Worm (Caenorhabditis elegans) whole organism, L1 larva: ENCODE data around the gene F17E9.18.

Experiments
- egl-27 ChIP-seq, 2 experiments: fragments of 150-350 bp in 1 of 2; sonication (generic microtip); optimal IDR thresholded peaks; 3 replicates each; lab custom pipeline; 2017 to 2018; ENCODE audit warnings: missing biosample characterization in 2 of 2, missing genetic modification characterization in 2 of 2, missing genetic modification reagents in 2 of 2
- irx-1 ChIP-seq: sonication (generic microtip); optimal IDR thresholded peaks from 2 replicates; lab custom pipeline; 2016; ENCODE audit warnings: missing genetic modification characterization, missing compliant biosample characterization
- lin-35 ChIP-seq, 2 experiments: fragments of 150-350 bp; optimal IDR thresholded peaks; 2 replicates each; lab custom pipeline; 2014; ENCODE audit warnings: missing biosample characterization in 2 of 2, missing genetic modification characterization in 2 of 2, missing genetic modification reagents in 2 of 2
- nhr-19 ChIP-seq: fragments of 200-800 bp; sonication (Bioruptor generic); conservative IDR thresholded peaks from 2 replicates; pipeline ENCODE4 v1.3.6; 2022; ENCODE audit warnings: missing genetic modification characterization, missing compliant biosample characterization
- pax-3 ChIP-seq: fragments of 200-800 bp; sonication (Bioruptor generic); optimal IDR thresholded peaks from 2 replicates; lab custom pipeline; 2018; ENCODE audit warnings: mild to moderate bottlenecking, missing genetic modification characterization, moderate library complexity, missing compliant biosample characterization
- pqm-1 ChIP-seq: sonication (generic microtip); optimal IDR thresholded peaks from 3 replicates; lab custom pipeline; 2017; ENCODE audit warnings: missing biosample characterization, missing genetic modification characterization
- snpc-4 ChIP-seq: fragments of 150-350 bp; optimal IDR thresholded peaks from 2 replicates; lab custom pipeline; 2014; ENCODE audit warnings: missing biosample characterization, missing genetic modification characterization

- no peak for TF ChIP-seq egl-27 (tag; optimal IDR thresholded peaks at IDR 0.05; lab: Kevin White, UChicago)
- no peak for TF ChIP-seq pqm-1 (tag; lab: Kevin White, UChicago)
- TF ChIP-seq lin-35 (GFP tag; optimal IDR thresholded peaks at IDR 0.05; lab: Kevin White, UChicago), result peak in 1 of 2 experiments; percentile 16
- no peak for TF ChIP-seq snpc-4
- TF ChIP-seq pax-3 (tag; lab: Kevin White, UChicago), result no peak
- no peak for TF ChIP-seq nhr-19 (GFP tag; lab: Robert Waterston, UW)
- no peak for TF ChIP-seq irx-1 (tag; lab: Kevin White, UChicago)
These were observed 30.0 kb upstream of the F17E9.18 start for ce11 chrIV:8376923-8377322.
